Worm (Caenorhabditis elegans): Measurements from ENCODE around the gene pgp-12.

The pgp-12 gene

ce11 chrX:12702713-12703112 is 28.9 kb upstream of the pgp-12 start:
- TF ChIP-seq zfp-2 (tag; optimal IDR thresholded peaks at IDR 0.05) (no peak), lsy-2 (tag; optimal IDR thresholded peaks at IDR 0.05) (no peak), aly-2 (tag; optimal IDR thresholded peaks at IDR 0.05) (no peak), dmd-6 (GFP tag; IDR thresholded peaks at IDR 0.05) (no peak), hmg-1.1 (GFP tag; IDR thresholded peaks at IDR 0.05) (no peak), nhr-77 (tag; optimal IDR thresholded peaks at IDR 0.05) (no peak), Y75B8A.6 (GFP tag; IDR thresholded peaks at IDR 0.05) (no peak), lin-39 (tag; optimal IDR thresholded peaks at IDR 0.05) (no peak), nhr-25 (tag; optimal IDR thresholded peaks at IDR 0.05; ENCODE audit: borderline replicate concordance, insufficient read depth) (no peak), ctbp-1 (GFP tag; IDR thresholded peaks at IDR 0.05) (no peak)

- no peak for TF ChIP-seq mxl-2 (GFP tag; conservative IDR thresholded peaks at IDR 0.05)
- no peak for TF ChIP-seq zfp-2 (tag; optimal IDR thresholded peaks at IDR 0.05)
- no peak for TF ChIP-seq set-16 (GFP tag; IDR thresholded peaks at IDR 0.05)
- TF ChIP-seq lin-13 (GFP tag; optimal IDR thresholded peaks at IDR 0.05) = no peak
- no peak for TF ChIP-seq mdl-1 (tag; optimal IDR thresholded peaks at IDR 0.05)
- no peak for TF ChIP-seq nhr-41 (GFP tag; IDR thresholded peaks at IDR 0.05)
Observed at ce11 chrX:12704721-12705120, 26.9 kb upstream of the pgp-12 start, which contains the start of gene nhr-272. nhr-272 (minus strand) TSS chrX:12704821.

- TF ChIP-seq sdz-12 (GFP tag; optimal IDR thresholded peaks at IDR 0.05) (no peak), daf-16 (GFP tag; optimal IDR thresholded peaks at IDR 0.05) (no peak), daf-16 (tag; optimal IDR thresholded peaks at IDR 0.05) (no peak), F10B5.3 (tag; optimal IDR thresholded peaks at IDR 0.05) (no peak), T20F7.1 (GFP tag; optimal IDR thresholded peaks at IDR 0.05) (no peak), Y105C5A.15 (GFP tag; IDR thresholded peaks at IDR 0.05) (no peak), zfp-2 (tag; optimal IDR thresholded peaks at IDR 0.05) (no peak), nhr-41 (GFP tag; IDR thresholded peaks at IDR 0.05) (no peak), mxl-2 (GFP tag; conservative IDR thresholded peaks at IDR 0.05) (no peak), ztf-7 (tag; optimal IDR thresholded peaks at IDR 0.05) (no peak), dpl-1 (GFP tag; optimal IDR thresholded peaks at IDR 0.05) (no peak), skn-1 (tag; optimal IDR thresholded peaks at IDR 0.05) (no peak)
Observed at ce11 chrX:12712353-12712752, 19.3 kb upstream of the pgp-12 start, which contains the start of gene rgs-2. rgs-2 (plus strand) TSS chrX:12712653.

- TF ChIP-seq aha-1 (tag) = peak; percentile 98
- no peak for TF ChIP-seq gei-8 (GFP tag; optimal IDR thresholded peaks at IDR 0.05)
- peak in 1 of 2 experiments; percentile 19 for TF ChIP-seq hif-1 (tag; optimal IDR thresholded peaks at IDR 0.05)
- TF ChIP-seq ztf-11 (tag; optimal IDR thresholded peaks at IDR 0.05) = no peak
Observed at ce11 chrX:12713014-12713413, 18.6 kb upstream of the pgp-12 start.

ce11 chrX:12721429-12721828 is 10.2 kb upstream of the pgp-12 start:
- TF ChIP-seq dmd-8 (GFP tag; IDR thresholded peaks at IDR 0.05) (no peak), aha-1 (tag) (peak; percentile 98)

ce11 chrX:12726129-12726528 is 5.5 kb upstream of the pgp-12 start:
- TF ChIP-seq nhr-6 (tag; optimal IDR thresholded peaks at IDR 0.05) (no peak), aha-1 (tag) (peak; percentile 91)

- TF ChIP-seq ceh-20 (GFP tag; IDR thresholded peaks at IDR 0.05) = no peak
- TF ChIP-seq duxl-1 (tag; optimal IDR thresholded peaks at IDR 0.05; ENCODE audit: poor library complexity) = peak; percentile 27
Observed at ce11 chrX:12730075-12730474, 1.5 kb upstream of the pgp-12 start.
